Worm (Caenorhabditis elegans) whole organism, mixed stage, embryonic: ENCODE results near the gene jun-1.

Experiments
- ceh-43 ChIP-seq: fragments of 200-800 bp; sonication (Bioruptor generic); optimal IDR thresholded peaks from 2 replicates; lab custom pipeline; 2018; ENCODE audit warnings: mild to moderate bottlenecking, missing genetic modification characterization, moderate library complexity, missing compliant biosample characterization
- ceh-83 ChIP-seq: fragments of 200-800 bp; sonication (Bioruptor generic); optimal IDR thresholded peaks from 2 replicates; lab custom pipeline; 2018; ENCODE audit warnings: mild to moderate bottlenecking, missing genetic modification characterization, missing compliant biosample characterization
- ces-1 ChIP-seq: fragments of 150-350 bp; optimal IDR thresholded peaks from 2 replicates; lab custom pipeline; 2014; ENCODE audit warnings: missing biosample characterization, missing genetic modification reagents, missing genetic modification characterization
- lsy-2 ChIP-seq: fragments of 150-350 bp; optimal IDR thresholded peaks from 2 replicates; lab custom pipeline; 2014; ENCODE audit warnings: missing biosample characterization, missing genetic modification characterization
- mep-1 ChIP-seq: fragments of 150-350 bp; optimal IDR thresholded peaks from 2 replicates; lab custom pipeline; 2017; ENCODE audit warnings: missing biosample characterization, missing genetic modification reagents, missing genetic modification characterization, inconsistent platforms
- nhr-12 ChIP-seq: fragments of 150-350 bp; optimal IDR thresholded peaks from 2 replicates; lab custom pipeline; 2014; ENCODE audit warnings: missing biosample characterization, missing genetic modification characterization
- nhr-237 ChIP-seq: fragments of 150-350 bp; optimal IDR thresholded peaks from 2 replicates; lab custom pipeline; 2014; ENCODE audit warnings: missing biosample characterization, missing genetic modification characterization
- nhr-28 ChIP-seq: fragments of 150-350 bp; optimal IDR thresholded peaks from 2 replicates; lab custom pipeline; 2014; ENCODE audit warnings: missing biosample characterization, missing genetic modification characterization
- sem-2 ChIP-seq: fragments of 200-800 bp; sonication (Bioruptor generic); optimal IDR thresholded peaks from 2 replicates; lab custom pipeline; 2018; ENCODE audit warnings: mild to moderate bottlenecking, missing genetic modification characterization, missing compliant biosample characterization
- tbx-8 ChIP-seq: fragments of 200-800 bp; sonication (Bioruptor generic); optimal IDR thresholded peaks from 2 replicates; lab custom pipeline; 2018; ENCODE audit warnings: mild to moderate bottlenecking, missing genetic modification characterization, moderate library complexity, missing compliant biosample characterization
- zip-8 ChIP-seq: fragments of 150-350 bp; optimal IDR thresholded peaks from 2 replicates; lab custom pipeline; 2014; ENCODE audit warnings: missing biosample characterization, missing genetic modification characterization

jun-1 gene

DNA sequence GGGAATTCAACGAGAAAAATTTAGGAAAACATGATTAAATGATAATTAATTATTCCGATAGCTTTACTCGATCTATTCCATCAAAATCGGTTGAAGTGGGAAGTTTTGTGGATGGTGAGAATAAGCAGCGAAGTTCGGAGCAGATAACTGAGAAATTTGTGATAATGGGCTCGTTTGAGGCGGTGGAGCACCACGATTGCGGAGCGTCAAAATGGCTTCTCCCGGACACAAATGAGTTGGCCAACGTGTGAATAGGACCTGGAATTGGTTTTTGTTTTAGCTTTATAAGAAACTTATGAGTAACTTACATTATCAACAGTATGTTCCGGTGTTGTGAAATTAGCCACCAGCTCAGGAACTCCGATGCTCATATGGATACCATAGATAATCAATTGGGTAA lies 65.9 kb downstream of the jun-1 start:
- no peak for TF ChIP-seq nhr-12 (tag; lab: Kevin White, UChicago)
- TF ChIP-seq mep-1 (tag; lab: Kevin White, UChicago): no peak
- no peak for TF ChIP-seq ceh-83 (GFP tag; lab: Kevin White, UChicago)
- no peak for TF ChIP-seq ceh-43 (GFP tag; lab: Kevin White, UChicago)
- TF ChIP-seq nhr-28 (tag; lab: Kevin White, UChicago): no peak
- TF ChIP-seq lsy-2 (tag; lab: Kevin White, UChicago): no peak
- TF ChIP-seq nhr-237 (tag; lab: Kevin White, UChicago): no peak
- TF ChIP-seq ces-1 (GFP tag; lab: Kevin White, UChicago): no peak
- no peak for TF ChIP-seq sem-2 (GFP tag; lab: Kevin White, UChicago)

DNA sequence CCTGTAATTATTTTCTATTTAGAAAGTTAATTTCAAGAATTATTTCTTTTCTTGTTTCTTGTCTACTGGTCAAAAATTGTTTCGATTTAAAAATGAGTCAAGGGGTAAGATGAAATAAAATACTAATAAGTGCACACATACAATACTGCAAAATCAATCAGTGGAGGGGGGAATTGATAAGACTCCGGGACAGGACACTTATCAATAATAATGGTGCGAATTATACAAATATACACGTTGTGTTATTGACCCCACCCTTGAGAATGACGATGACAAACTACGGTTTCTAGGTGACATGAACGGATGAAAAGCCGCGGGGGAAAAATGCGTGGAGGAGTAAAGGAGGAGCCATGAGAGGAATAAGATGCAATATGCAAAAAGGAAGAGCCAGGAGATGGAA lies 68.2 kb downstream of the jun-1 start:
- TF ChIP-seq tbx-8 (GFP tag; lab: Kevin White, UChicago) (no peak), zip-8 (tag; lab: Kevin White, UChicago) (no peak)
